Worm (Caenorhabditis elegans) whole organism, L1 larva: Measurements from ENCODE around the gene F46C8.8.

Experiments used
- C16A3.4 ChIP-seq: fragments of 150-350 bp; optimal IDR thresholded peaks from 2 replicates; lab custom pipeline; 2014; ENCODE audit warnings: missing biosample characterization, missing genetic modification characterization
- C34B4.2 ChIP-seq: sonication (generic microtip); optimal IDR thresholded peaks from 2 replicates; lab custom pipeline; 2017; ENCODE audit warnings: mild to moderate bottlenecking, missing genetic modification characterization, missing compliant biosample characterization
- aly-2 ChIP-seq: fragments of 150-350 bp; optimal IDR thresholded peaks from 2 replicates; lab custom pipeline; 2014; ENCODE audit warnings: missing biosample characterization, missing genetic modification characterization
- blmp-1 ChIP-seq: fragments of 150-350 bp; optimal IDR thresholded peaks from 2 replicates; lab custom pipeline; 2014; ENCODE audit warnings: missing biosample characterization, missing genetic modification characterization
- ceh-8 ChIP-seq: fragments of 200-800 bp; sonication (Bioruptor generic); optimal IDR thresholded peaks from 2 replicates; lab custom pipeline; 2018; ENCODE audit warnings: mild to moderate bottlenecking, missing genetic modification characterization, moderate library complexity, missing compliant biosample characterization
- ceh-82 ChIP-seq, 3 experiments: fragments of 150-350 bp in 1 of 3; sonication (generic microtip) in 2 of 3; optimal IDR thresholded peaks; 2 replicates each; lab custom pipeline; 2014 to 2017; ENCODE audit warnings: missing biosample characterization in 3 of 3, missing genetic modification characterization in 3 of 3
- ceh-88 ChIP-seq: fragments of 200-800 bp; sonication (Bioruptor generic); IDR thresholded peaks from 2 replicates; pipeline ENCODE4 v1.3.6; 2022; ENCODE audit warnings: missing genetic modification characterization, missing compliant biosample characterization
- ceh-90 ChIP-seq: sonication (generic microtip); optimal IDR thresholded peaks from 2 replicates; lab custom pipeline; 2016; ENCODE audit warnings: missing genetic modification characterization, missing compliant biosample characterization
- efl-1 ChIP-seq, 4 experiments: fragments of 150-350 bp; optimal IDR thresholded peaks in 3 of 4; peaks in 1 of 4; 1 replicate in 1 of 4; 2 replicates in 3 of 4; lab custom pipeline; 2014; ENCODE audit warnings: missing biosample characterization in 2 of 4, missing genetic modification characterization in 2 of 4, missing genetic modification reagents in 2 of 4
- egl-27 ChIP-seq, 2 experiments: fragments of 150-350 bp in 1 of 2; sonication (generic microtip); optimal IDR thresholded peaks; 3 replicates each; lab custom pipeline; 2017 to 2018; ENCODE audit warnings: missing biosample characterization in 2 of 2, missing genetic modification characterization in 2 of 2, missing genetic modification reagents in 2 of 2
- elt-2 ChIP-seq: sonication (generic microtip); optimal IDR thresholded peaks from 2 replicates; lab custom pipeline; 2016; ENCODE audit warnings: missing genetic modification characterization, mild to moderate bottlenecking, inconsistent platforms, missing compliant biosample characterization, missing genetic modification reagents
- elt-3 ChIP-seq, 6 experiments: fragments of 150-350 bp in 1 of 6; sonication (generic microtip); optimal IDR thresholded peaks; 2 replicates each; lab custom pipeline; 2017 to 2018; ENCODE audit warnings: missing biosample characterization in 6 of 6, missing genetic modification characterization in 6 of 6, inconsistent platforms in 1 of 6
- fkh-10 ChIP-seq: sonication (generic microtip); optimal IDR thresholded peaks from 2 replicates; lab custom pipeline; 2017; ENCODE audit warnings: missing biosample characterization, missing genetic modification reagents, missing genetic modification characterization
- fkh-8 ChIP-seq: sonication (generic microtip); optimal IDR thresholded peaks from 2 replicates; lab custom pipeline; 2016; ENCODE audit warnings: mild to moderate bottlenecking, missing genetic modification characterization, missing compliant biosample characterization
- fos-1 ChIP-seq: fragments of 150-350 bp; optimal IDR thresholded peaks from 2 replicates; lab custom pipeline; 2014; ENCODE audit warnings: missing biosample characterization, missing genetic modification characterization
- grh-1 ChIP-seq: fragments of 200-800 bp; sonication (Bioruptor generic); IDR thresholded peaks from 2 replicates; pipeline ENCODE4 v1.3.6; 2022; ENCODE audit warnings: missing genetic modification reagents, missing genetic modification characterization, missing compliant biosample characterization
- hlh-17 ChIP-seq: fragments of 200-800 bp; sonication (Bioruptor generic); optimal IDR thresholded peaks from 2 replicates; lab custom pipeline; 2018; ENCODE audit warnings: missing genetic modification characterization, mild to moderate bottlenecking, missing compliant biosample characterization, moderate library complexity, borderline replicate concordance
- hlh-4 ChIP-seq: sonication (generic microtip); optimal IDR thresholded peaks from 2 replicates; lab custom pipeline; 2016; ENCODE audit warnings: mild to moderate bottlenecking, missing genetic modification characterization, missing compliant biosample characterization
- hpl-2 ChIP-seq: fragments of 150-350 bp; optimal IDR thresholded peaks from 2 replicates; lab custom pipeline; 2014; ENCODE audit warnings: missing biosample characterization, missing genetic modification reagents, missing genetic modification characterization
- isw-1 ChIP-seq: fragments of 200-800 bp; sonication (Bioruptor generic); IDR thresholded peaks from 2 replicates; pipeline ENCODE4 v1.3.6; 2022; ENCODE audit warnings: missing genetic modification characterization, missing compliant biosample characterization
- lin-14 ChIP-seq: fragments of 200-800 bp; sonication (Bioruptor generic); optimal IDR thresholded peaks from 2 replicates; lab custom pipeline; 2018; ENCODE audit warnings: mild to moderate bottlenecking, missing genetic modification characterization, moderate library complexity, missing compliant biosample characterization
- lin-35 ChIP-seq, 2 experiments: fragments of 150-350 bp; optimal IDR thresholded peaks; 2 replicates each; lab custom pipeline; 2014; ENCODE audit warnings: missing biosample characterization in 2 of 2, missing genetic modification characterization in 2 of 2, missing genetic modification reagents in 2 of 2
- lsy-2 ChIP-seq, 2 experiments: fragments of 150-350 bp; optimal IDR thresholded peaks; 2 replicates each; lab custom pipeline; 2014; ENCODE audit warnings: missing biosample characterization in 2 of 2, missing genetic modification characterization in 2 of 2
- nhr-11 ChIP-seq: fragments of 150-350 bp; optimal IDR thresholded peaks from 2 replicates; lab custom pipeline; 2014; ENCODE audit warnings: missing biosample characterization, missing genetic modification characterization
- nhr-19 ChIP-seq: fragments of 200-800 bp; sonication (Bioruptor generic); conservative IDR thresholded peaks from 2 replicates; pipeline ENCODE4 v1.3.6; 2022; ENCODE audit warnings: missing genetic modification characterization, missing compliant biosample characterization
- nhr-20 ChIP-seq: sonication (generic microtip); optimal IDR thresholded peaks from 2 replicates; lab custom pipeline; 2016; ENCODE audit warnings: mild to moderate bottlenecking, missing genetic modification characterization, missing compliant biosample characterization
- nhr-47 ChIP-seq: sonication (generic microtip); optimal IDR thresholded peaks from 2 replicates; lab custom pipeline; 2016; ENCODE audit warnings: mild to moderate bottlenecking, missing genetic modification characterization, moderate library complexity, missing compliant biosample characterization
- nhr-71 ChIP-seq: sonication (generic microtip); optimal IDR thresholded peaks from 2 replicates; lab custom pipeline; 2016; ENCODE audit warnings: mild to moderate bottlenecking, missing genetic modification characterization, moderate library complexity, missing compliant biosample characterization
- nhr-76 ChIP-seq: sonication (generic microtip); optimal IDR thresholded peaks from 2 replicates; lab custom pipeline; 2017; ENCODE audit warnings: missing biosample characterization, missing genetic modification characterization
- nhr-85 ChIP-seq: sonication (generic microtip); peaks from one replicate; lab custom pipeline; 2016; ENCODE audit warnings: missing genetic modification characterization, inconsistent platforms, missing compliant biosample characterization
- nhr-90 ChIP-seq: sonication (generic microtip); optimal IDR thresholded peaks from 2 replicates; lab custom pipeline; 2016; ENCODE audit warnings: mild to moderate bottlenecking, missing genetic modification characterization, missing compliant biosample characterization; ENCODE audit not compliant: poor library complexity
- pag-3 ChIP-seq: sonication (generic microtip); optimal IDR thresholded peaks from 2 replicates; lab custom pipeline; 2017; ENCODE audit warnings: missing genetic modification characterization, mild to moderate bottlenecking, missing compliant biosample characterization, antibody characterized with exemption, borderline replicate concordance; ENCODE audit not compliant: insufficient read depth
- pax-3 ChIP-seq: fragments of 200-800 bp; sonication (Bioruptor generic); optimal IDR thresholded peaks from 2 replicates; lab custom pipeline; 2018; ENCODE audit warnings: mild to moderate bottlenecking, missing genetic modification characterization, moderate library complexity, missing compliant biosample characterization
- pqm-1 ChIP-seq: sonication (generic microtip); optimal IDR thresholded peaks from 3 replicates; lab custom pipeline; 2017; ENCODE audit warnings: missing biosample characterization, missing genetic modification characterization
- snu-23 ChIP-seq: sonication (generic microtip); optimal IDR thresholded peaks from 2 replicates; lab custom pipeline; 2016; ENCODE audit warnings: missing genetic modification characterization, missing compliant biosample characterization
- sox-4 ChIP-seq: sonication (generic microtip); optimal IDR thresholded peaks from 2 replicates; lab custom pipeline; 2016; ENCODE audit warnings: missing genetic modification characterization, missing compliant biosample characterization
- sup-37 ChIP-seq: fragments of 200-800 bp; sonication (Bioruptor generic); optimal IDR thresholded peaks from 2 replicates; lab custom pipeline; 2018; ENCODE audit warnings: mild to moderate bottlenecking, missing genetic modification characterization, missing compliant biosample characterization
- swsn-7 ChIP-seq: sonication (generic microtip); optimal IDR thresholded peaks from 2 replicates; lab custom pipeline; 2016; ENCODE audit warnings: missing genetic modification characterization, missing compliant biosample characterization
- tbx-2 ChIP-seq: sonication (generic microtip); optimal IDR thresholded peaks from 2 replicates; lab custom pipeline; 2016; ENCODE audit warnings: missing genetic modification characterization, missing compliant biosample characterization
- unc-130 ChIP-seq: fragments of 150-350 bp; optimal IDR thresholded peaks from 2 replicates; lab custom pipeline; 2017; ENCODE audit warnings: missing biosample characterization, missing genetic modification characterization, inconsistent platforms
- unc-86 ChIP-seq: sonication (generic microtip); optimal IDR thresholded peaks from 2 replicates; lab custom pipeline; 2016; ENCODE audit warnings: missing genetic modification characterization, missing compliant biosample characterization
- vab-15 ChIP-seq: sonication (generic microtip); optimal IDR thresholded peaks from 2 replicates; lab custom pipeline; 2017; ENCODE audit warnings: missing genotype, mild to moderate bottlenecking, missing genetic modification characterization, missing compliant biosample characterization
- xbp-1 ChIP-seq: sonication (generic microtip); optimal IDR thresholded peaks from 2 replicates; lab custom pipeline; 2016; ENCODE audit warnings: missing genetic modification characterization, missing compliant biosample characterization

F46C8.8 gene

ce11 chrX:7569685-7570518 is 15.7 kb upstream of the F46C8.8 start, which contains the start of gene apy-1 (continued):
- TF ChIP-seq nhr-71 (tag; lab: Kevin White, UChicago) (peak; percentile 50), ceh-88 (GFP tag; lab: Robert Waterston, UW) (0 out of 2 replicates have a peak, but pooled peaks have one; percentile 18), vab-15 (tag; lab: Kevin White, UChicago) (no peak), pax-3 (tag; lab: Kevin White, UChicago) (no peak), grh-1 (GFP tag; lab: Robert Waterston, UW) (no peak), pqm-1 (no peak), nhr-11 (tag; lab: Kevin White, UChicago) (no peak), elt-2 (peak; percentile 54), hpl-2 (no peak), swsn-7 (tag; lab: Kevin White, UChicago) (peak; percentile 51)

- TF ChIP-seq nhr-47 (tag; lab: Kevin White, UChicago) = peak; percentile 5
- TF ChIP-seq unc-86 (tag; lab: Kevin White, UChicago) = no peak
- TF ChIP-seq nhr-90 (tag; lab: Kevin White, UChicago) = peak; percentile 44
- peak in 3 of 6 experiments; percentile 46 to 57 (median 55) for TF ChIP-seq elt-3 (tag; optimal IDR thresholded peaks at IDR 0.05; lab: Kevin White, UChicago)
- no peak for TF ChIP-seq aly-2 (tag; lab: Kevin White, UChicago)
- peak; percentile 68 for TF ChIP-seq nhr-85 (tag; lab: Kevin White, UChicago)
- TF ChIP-seq grh-1 (GFP tag; lab: Robert Waterston, UW) = peak; percentile 66
- TF ChIP-seq tbx-2 (tag; lab: Kevin White, UChicago) = peak; percentile 5
- TF ChIP-seq C34B4.2 (tag; lab: Kevin White, UChicago) = no peak
- peak; percentile 64 for TF ChIP-seq nhr-20 (tag; lab: Kevin White, UChicago)
- TF ChIP-seq nhr-19 (GFP tag; lab: Robert Waterston, UW) = peak; percentile 49
- no peak for TF ChIP-seq fos-1
- no peak for TF ChIP-seq ceh-82 (tag; optimal IDR thresholded peaks at IDR 0.05; lab: Kevin White, UChicago)
- peak; percentile 61 for TF ChIP-seq nhr-71 (tag; lab: Kevin White, UChicago)
- TF ChIP-seq lin-14 (GFP tag; lab: Kevin White, UChicago) = peak; percentile 61
- peak; percentile 24 for TF ChIP-seq blmp-1 (tag; lab: Kevin White, UChicago)
- TF ChIP-seq efl-1 (optimal IDR thresholded peaks at IDR 0.05; lab: Kevin White, UChicago) = no peak
- peak in 1 of 2 experiments; percentile 50 for TF ChIP-seq efl-1 (GFP tag; optimal IDR thresholded peaks at IDR 0.05 in 1 of 2; lab: Kevin White, UChicago)
- TF ChIP-seq pax-3 (tag; lab: Kevin White, UChicago) = no peak
- TF ChIP-seq snu-23 (GFP tag; lab: Kevin White, UChicago) = peak; percentile 36
Measured at ce11 chrX:7568684-7569289, 14.6 kb upstream of the F46C8.8 start.

- no peak for TF ChIP-seq sup-37 (GFP tag; lab: Kevin White, UChicago)
- peak; percentile 34 for TF ChIP-seq unc-130
- TF ChIP-seq sox-4 (tag; lab: Kevin White, UChicago) = no peak
- TF ChIP-seq nhr-76 (tag; lab: Kevin White, UChicago) = no peak
- peak; percentile 12 for TF ChIP-seq snu-23 (GFP tag; lab: Kevin White, UChicago)
- TF ChIP-seq ceh-8 = no peak
- TF ChIP-seq isw-1 (GFP tag; lab: Robert Waterston, UW) = no peak
- TF ChIP-seq elt-2 = no peak
- TF ChIP-seq pag-3 (tag; lab: Kevin White, UChicago) = no peak
- peak; percentile 15 for TF ChIP-seq C16A3.4 (tag; lab: Kevin White, UChicago)
- no peak for TF ChIP-seq fkh-8 (tag; lab: Kevin White, UChicago)
- TF ChIP-seq lin-35 (GFP tag; optimal IDR thresholded peaks at IDR 0.05; lab: Kevin White, UChicago) = peak in 1 of 2 experiments; percentile 18
- TF ChIP-seq fkh-10 (GFP tag; lab: Kevin White, UChicago) = no peak
- TF ChIP-seq xbp-1 (tag; lab: Kevin White, UChicago) = peak; percentile 18
- peak; percentile 9 for TF ChIP-seq lin-14 (GFP tag; lab: Kevin White, UChicago)
- TF ChIP-seq hlh-4 = no peak
- peak; percentile 31 for TF ChIP-seq blmp-1 (tag; lab: Kevin White, UChicago)
- TF ChIP-seq pqm-1 = no peak
- peak in 1 of 2 experiments; percentile 26 for TF ChIP-seq lsy-2 (tag; optimal IDR thresholded peaks at IDR 0.05; lab: Kevin White, UChicago)
- no peak for TF ChIP-seq egl-27 (tag; optimal IDR thresholded peaks at IDR 0.05; lab: Kevin White, UChicago)
- TF ChIP-seq hlh-17 (GFP tag; lab: Kevin White, UChicago) = no peak
- TF ChIP-seq nhr-71 (tag; lab: Kevin White, UChicago) = no peak
- no peak for TF ChIP-seq ceh-90
- TF ChIP-seq, all 84 proteins: peak for 8
Measured at ce11 chrX:7565005-7565404, 10.8 kb upstream of the F46C8.8 start, which contains the start of gene vps-52. TSS of gene vps-52 (plus strand) at chrX:7565323.
